Fruit fly (Drosophila melanogaster): ENCODE results near the gene ClpX.

DNA sequence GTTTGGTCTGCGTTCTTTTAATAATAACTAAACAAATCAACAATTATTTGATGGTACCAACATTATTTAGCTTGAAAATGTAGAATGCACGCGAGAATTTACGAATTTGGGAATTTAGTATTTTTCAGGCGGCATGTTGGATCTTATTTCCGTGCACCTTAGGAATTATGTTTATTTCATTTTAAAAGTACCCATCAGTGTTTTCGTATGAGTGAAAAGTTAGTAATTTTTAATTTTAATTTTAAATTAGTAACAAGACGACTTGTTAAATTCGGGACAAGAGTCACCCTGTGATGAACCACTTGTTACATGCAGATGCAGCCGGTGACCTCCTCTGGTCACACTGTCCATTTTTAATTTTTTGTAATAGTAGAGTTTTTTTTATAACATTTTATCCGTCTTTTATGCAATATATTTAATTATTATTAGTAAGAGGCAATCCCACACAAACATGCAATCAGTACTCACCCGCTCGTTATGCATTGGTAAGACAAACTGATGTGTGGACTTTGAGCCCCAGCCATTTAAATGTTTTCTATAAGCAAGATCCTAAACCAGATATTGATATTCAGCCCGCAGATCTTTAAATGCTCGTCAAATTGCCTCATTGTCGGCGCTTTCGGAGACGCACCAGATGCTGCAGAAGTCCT, 25.9 kb downstream of the ClpX start, which contains the start of the genes CG17186 and Arc42:
- 0 out of 2 replicates have a peak, but pooled peaks have one; percentile 15 for TF ChIP-seq CG15336 (GFP tag; IDR thresholded peaks at IDR 0.05)
- peak; percentile 41 for TF ChIP-seq OdsH (GFP tag; optimal IDR thresholded peaks at IDR 0.05)
- TF ChIP-seq Met (GFP tag; optimal IDR thresholded peaks at IDR 0.05) = peak; percentile 46
- peak; percentile 30 for TF ChIP-seq CG8319 (GFP tag; optimal IDR thresholded peaks at IDR 0.05)
- peak; percentile 62 for TF ChIP-seq CG16779 (tag; optimal IDR thresholded peaks at IDR 0.05)
- TF ChIP-seq acj6 (GFP tag; optimal IDR thresholded peaks at IDR 0.05) = peak; percentile 19
- TF ChIP-seq CG6276 (GFP tag; optimal IDR thresholded peaks at IDR 0.05) = peak; percentile 78

All from whole organism, prepupa.